Worm (Caenorhabditis elegans): ENCODE results near the gene sws-1.

The sws-1 gene

ce11 chrV:18937578-18937977 lies 43.7 kb downstream of the sws-1 start:
- TF ChIP-seq efl-3 (GFP tag; optimal IDR thresholded peaks at IDR 0.05) (no peak), nhr-85 (tag) (peak; percentile 71)

ce11 chrV:18934539-18934938 lies 46.7 kb downstream of the sws-1 start:
- peak; percentile 12 for TF ChIP-seq nhr-85 (tag)
- TF ChIP-seq sptf-1 (tag; optimal IDR thresholded peaks at IDR 0.05) = no peak
- TF ChIP-seq lir-3 (tag; optimal IDR thresholded peaks at IDR 0.05; ENCODE audit: poor library complexity) = no peak
- TF ChIP-seq efl-1 (optimal IDR thresholded peaks at IDR 0.05) = no peak
- peak in 1 of 2 experiments; percentile 11 for TF ChIP-seq efl-1 (GFP tag; optimal IDR thresholded peaks at IDR 0.05 in 1 of 2)
- TF ChIP-seq tlp-1 (tag; optimal IDR thresholded peaks at IDR 0.05) = no peak
- TF ChIP-seq nhr-20 (tag; optimal IDR thresholded peaks at IDR 0.05) = peak; percentile 67
- peak in 1 of 6 experiments; percentile 49 for TF ChIP-seq elt-3 (tag; optimal IDR thresholded peaks at IDR 0.05)

ce11 chrV:18931279-18931678 lies 50.0 kb downstream of the sws-1 start, which contains the start of gene ptr-22:
ptr-22 (minus strand) TSS chrV:18931379.
- TF ChIP-seq unc-86 (tag; optimal IDR thresholded peaks at IDR 0.05) = no peak
- TF ChIP-seq C16A3.4 (tag; optimal IDR thresholded peaks at IDR 0.05) = no peak
- no peak for TF ChIP-seq grh-1 (GFP tag; IDR thresholded peaks at IDR 0.05)
- no peak for TF ChIP-seq lir-3 (tag; optimal IDR thresholded peaks at IDR 0.05; ENCODE audit: poor library complexity)
- no peak for TF ChIP-seq ets-5 (GFP tag; IDR thresholded peaks at IDR 0.05)
- no peak for TF ChIP-seq irx-1 (tag; optimal IDR thresholded peaks at IDR 0.05)

ce11 chrV:18930748-18931147 lies 50.5 kb downstream of the sws-1 start:
- TF ChIP-seq C34B4.2 (tag; optimal IDR thresholded peaks at IDR 0.05) (no peak), lin-35 (GFP tag; optimal IDR thresholded peaks at IDR 0.05) (peak in 1 of 2 experiments; percentile 15), nhr-85 (tag) (peak; percentile 63), nhr-20 (tag; optimal IDR thresholded peaks at IDR 0.05) (peak; percentile 34)

Data from whole organism, L1 larva.